Fruit fly (Drosophila melanogaster): ENCODE data around the gene CG7560.

Gene CG7560

DNA sequence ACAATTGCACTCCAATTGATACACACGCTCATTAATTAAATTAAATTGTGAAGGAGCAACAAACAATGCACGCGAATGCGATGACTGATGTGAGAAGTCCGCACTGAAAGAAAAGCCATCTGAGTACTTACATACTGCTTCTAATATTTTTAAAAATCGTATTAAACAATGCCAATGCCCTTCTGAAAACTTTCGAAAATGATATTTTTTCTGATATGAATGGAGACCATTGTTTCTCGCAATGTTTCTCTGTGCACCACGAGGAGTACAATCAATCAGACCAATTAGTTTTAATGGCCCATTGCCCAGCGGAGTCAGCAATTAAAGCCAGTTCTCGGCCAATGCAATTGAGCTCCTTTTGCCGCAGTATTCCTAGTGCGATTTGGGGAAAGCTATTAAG, 8.2 kb downstream of the CG7560 start (continued):
- TF ChIP-seq CG6854 (GFP tag; optimal IDR thresholded peaks at IDR 0.05) (no peak), net (GFP tag; optimal IDR thresholded peaks at IDR 0.05) (no peak), esn (GFP tag; optimal IDR thresholded peaks at IDR 0.05) (peak; percentile 40), Sox15 (GFP tag; optimal IDR thresholded peaks at IDR 0.05) (no peak), salr (GFP tag; optimal IDR thresholded peaks at IDR 0.05) (no peak), dac (GFP tag; optimal IDR thresholded peaks at IDR 0.05) (no peak), CG3032 (tag; optimal IDR thresholded peaks at IDR 0.05) (peak; percentile 36), CG6808 (GFP tag; optimal IDR thresholded peaks at IDR 0.05) (peak; percentile 27), CG6792 (GFP tag; optimal IDR thresholded peaks at IDR 0.05) (peak; percentile 27), eg (GFP tag; IDR thresholded peaks at IDR 0.05) (0 out of 3 replicates have a peak, but pooled peaks have one; percentile 38), CG10631 (GFP tag; optimal IDR thresholded peaks at IDR 0.05) (peak; percentile 25), fd85E (GFP tag; optimal IDR thresholded peaks at IDR 0.05) (no peak), CG15336 (GFP tag; IDR thresholded peaks at IDR 0.05) (peak; percentile 16; the same call in 1 of the 2 replicates), CG6163 (GFP tag; IDR thresholded peaks at IDR 0.05) (peak; percentile 61; the same call in 1 of the 3 replicates), CG6276 (GFP tag; optimal IDR thresholded peaks at IDR 0.05) (no peak), Ets21C (GFP tag; optimal IDR thresholded peaks at IDR 0.05) (no peak), spab (GFP tag; optimal IDR thresholded peaks at IDR 0.05) (peak; percentile 10), CG7368 (GFP tag; optimal IDR thresholded peaks at IDR 0.05) (peak; percentile 19), acj6 (GFP tag; optimal IDR thresholded peaks at IDR 0.05) (peak; percentile 1), CG11902 (GFP tag; optimal IDR thresholded peaks at IDR 0.05) (peak; percentile 14), cyc (GFP tag; optimal IDR thresholded peaks at IDR 0.05) (peak; percentile 42), fd59A (GFP tag; optimal IDR thresholded peaks at IDR 0.05) (no peak), Eip78C (GFP tag) (peak; percentile 83), CG8119 (GFP tag; IDR thresholded peaks at IDR 0.05) (peak; percentile 38; the same call in 1 of the 3 replicates), Smox (GFP tag; optimal IDR thresholded peaks at IDR 0.05) (no peak), dsx (GFP tag; optimal IDR thresholded peaks at IDR 0.05; ENCODE audit: poor library complexity, severe bottlenecking) (peak; percentile 11), vri (GFP tag; optimal IDR thresholded peaks at IDR 0.05) (no peak), OdsH (GFP tag; optimal IDR thresholded peaks at IDR 0.05) (no peak), CG1621 (tag; optimal IDR thresholded peaks at IDR 0.05) (no peak), Gug (GFP tag; IDR thresholded peaks at IDR 0.05) (no peak), CG9139 (GFP tag; optimal IDR thresholded peaks at IDR 0.05) (no peak), fkh (GFP tag; optimal IDR thresholded peaks at IDR 0.05) (no peak), topi (GFP tag; optimal IDR thresholded peaks at IDR 0.05) (peak; percentile 45), Sox102F (GFP tag; optimal IDR thresholded peaks at IDR 0.05) (no peak), CG11762 (GFP tag; optimal IDR thresholded peaks at IDR 0.05; ENCODE audit: insufficient read depth) (no peak)

dm6 chr3L:11434112-11434511, 9.2 kb downstream of the CG7560 start:
- no peak for TF ChIP-seq CG11294 (GFP tag; IDR thresholded peaks at IDR 0.05)
- no peak for TF ChIP-seq Eip93F (GFP tag; optimal IDR thresholded peaks at IDR 0.05)
- TF ChIP-seq CG6854 (GFP tag; optimal IDR thresholded peaks at IDR 0.05), result no peak
- no peak for TF ChIP-seq OdsH (GFP tag; optimal IDR thresholded peaks at IDR 0.05)
- TF ChIP-seq salr (GFP tag; optimal IDR thresholded peaks at IDR 0.05), result no peak
- TF ChIP-seq cyc (GFP tag; optimal IDR thresholded peaks at IDR 0.05), result no peak
- TF ChIP-seq fd85E (GFP tag; optimal IDR thresholded peaks at IDR 0.05), result no peak
- no peak for TF ChIP-seq CG8632 (GFP tag; optimal IDR thresholded peaks at IDR 0.05)
- no peak for TF ChIP-seq CG10631 (GFP tag; optimal IDR thresholded peaks at IDR 0.05)
- no peak for TF ChIP-seq Eip75B (GFP tag; optimal IDR thresholded peaks at IDR 0.05)
- no peak for TF ChIP-seq fd59A (GFP tag; optimal IDR thresholded peaks at IDR 0.05)
- no peak for TF ChIP-seq esn (GFP tag; optimal IDR thresholded peaks at IDR 0.05)
- no peak for TF ChIP-seq lz (GFP tag; optimal IDR thresholded peaks at IDR 0.05)
- TF ChIP-seq CG9139 (GFP tag; optimal IDR thresholded peaks at IDR 0.05), result no peak
- no peak for TF ChIP-seq CG6808 (GFP tag; optimal IDR thresholded peaks at IDR 0.05)
- no peak for TF ChIP-seq Hr39 (GFP tag; optimal IDR thresholded peaks at IDR 0.05)
- no peak for TF ChIP-seq svp (GFP tag)
- TF ChIP-seq dsx (GFP tag; optimal IDR thresholded peaks at IDR 0.05; ENCODE audit: poor library complexity, severe bottlenecking), result no peak
- no peak for TF ChIP-seq CG11902 (GFP tag; optimal IDR thresholded peaks at IDR 0.05)
- no peak for TF ChIP-seq eg (GFP tag; IDR thresholded peaks at IDR 0.05)

Data from whole organism, prepupa.